Fruit fly (Drosophila melanogaster) whole organism, embryonic: Measurements from ENCODE around the gene Elo68alpha.

Experiments used
- Asciz ChIP-seq: fragments of 200-800 bp; sonication (Bioruptor generic); optimal IDR thresholded peaks from 2 replicates; lab custom pipeline; 2017; ENCODE audit warnings: missing biosample characterization, mild to moderate bottlenecking, missing genetic modification characterization, missing genetic modification reagents
- B-H1 ChIP-seq: fragments of 200-800 bp; sonication (Bioruptor generic); IDR thresholded peaks from 3 replicates; pipeline ENCODE4 v1.3.6; 2022; ENCODE audit warnings: missing biosample characterization, missing genetic modification characterization
- CG13287 ChIP-seq: fragments of 200-800 bp; sonication (Bioruptor generic); IDR thresholded peaks from 2 replicates; pipeline ENCODE4 v1.3.6; 2022; ENCODE audit warnings: missing biosample characterization, missing genetic modification characterization; ENCODE audit not compliant: partially characterized antibody
- CG13424 ChIP-seq: fragments of 200-800 bp; sonication (Bioruptor generic); optimal IDR thresholded peaks from 2 replicates; lab custom pipeline; 2019; ENCODE audit warnings: missing biosample characterization, mild to moderate bottlenecking, missing genetic modification characterization, moderate library complexity
- CG13624 ChIP-seq: fragments of 200-800 bp; sonication (Bioruptor generic); optimal IDR thresholded peaks from 2 replicates; lab custom pipeline; 2016; ENCODE audit warnings: missing biosample characterization, missing genetic modification characterization
- CG17829 ChIP-seq: fragments of 200-800 bp; optimal IDR thresholded peaks from 2 replicates; lab custom pipeline; 2019; ENCODE audit warnings: missing biosample characterization, mild to moderate bottlenecking, missing genetic modification characterization, moderate library complexity
- CG2129 ChIP-seq: fragments of 200-800 bp; sonication (Bioruptor generic); IDR thresholded peaks from 2 replicates; pipeline ENCODE4 v1.3.6; 2022; ENCODE audit warnings: missing biosample characterization, missing genetic modification characterization; ENCODE audit not compliant: partially characterized antibody
- CG3065 ChIP-seq: fragments of 200-800 bp; sonication (Bioruptor generic); optimal IDR thresholded peaks from 2 replicates; lab custom pipeline; 2016; ENCODE audit warnings: missing biosample characterization, missing genetic modification characterization
- CG7786 ChIP-seq: fragments of 200-800 bp; sonication (Bioruptor generic); optimal IDR thresholded peaks from 2 replicates; lab custom pipeline; 2016; ENCODE audit warnings: missing biosample characterization, missing genetic modification characterization
- CG7839 ChIP-seq: fragments of 200-800 bp; sonication (Bioruptor generic); optimal IDR thresholded peaks from 3 replicates; lab custom pipeline; 2018; ENCODE audit warnings: missing biosample characterization, mild to moderate bottlenecking, missing genetic modification characterization, moderate library complexity
- CG7963 ChIP-seq: fragments of 200-800 bp; sonication (Bioruptor generic); IDR thresholded peaks from 3 replicates; pipeline ENCODE4 v1.3.6; 2022; ENCODE audit warnings: missing biosample characterization, missing genetic modification characterization; ENCODE audit not compliant: partially characterized antibody
- Camta ChIP-seq: fragments of 200-800 bp; sonication (Bioruptor generic); optimal IDR thresholded peaks from 2 replicates; lab custom pipeline; 2016; ENCODE audit warnings: missing biosample characterization, missing genetic modification characterization
- CoRest ChIP-seq: fragments of 200-800 bp; sonication (Bioruptor generic); optimal IDR thresholded peaks from 3 replicates; lab custom pipeline; 2018; ENCODE audit warnings: missing biosample characterization, mild to moderate bottlenecking, missing genetic modification characterization, moderate library complexity
- Ets65A ChIP-seq: fragments of 200-800 bp; sonication (Bioruptor generic); peaks from one replicate; lab custom pipeline; 2016; ENCODE audit warnings: missing biosample characterization, missing genetic modification characterization
- Fer2 ChIP-seq: fragments of 200-800 bp; sonication (Bioruptor generic); optimal IDR thresholded peaks from 2 replicates; lab custom pipeline; 2018; ENCODE audit warnings: missing biosample characterization, mild to moderate bottlenecking, missing genetic modification characterization, moderate library complexity
- Gsc ChIP-seq: fragments of 200-800 bp; sonication (Bioruptor generic); IDR thresholded peaks from 2 replicates; pipeline ENCODE4 v1.3.6; 2022; ENCODE audit warnings: missing biosample characterization, missing genetic modification characterization
- HmgZ ChIP-seq: fragments of 200-800 bp; sonication (Bioruptor generic); optimal IDR thresholded peaks from 2 replicates; lab custom pipeline; 2018; ENCODE audit warnings: missing biosample characterization, mild to moderate bottlenecking, missing genetic modification characterization
- Hr3 ChIP-seq: fragments of 200-800 bp; sonication (Bioruptor generic); optimal IDR thresholded peaks from 3 replicates; lab custom pipeline; 2016; ENCODE audit warnings: missing biosample characterization, missing genetic modification characterization
- MBD-R2 ChIP-seq: fragments of 200-800 bp; sonication (Bioruptor generic); IDR thresholded peaks from 2 replicates; pipeline ENCODE4 v1.3.6; 2022; ENCODE audit warnings: missing biosample characterization, missing genetic modification characterization
- Mrtf ChIP-seq: fragments of 200-800 bp; sonication (Bioruptor generic); IDR thresholded peaks from 3 replicates; pipeline ENCODE4 v1.3.6; 2022; ENCODE audit warnings: missing biosample characterization, missing genetic modification characterization
- NC2α ChIP-seq: fragments of 200-800 bp; sonication (Bioruptor generic); optimal IDR thresholded peaks from 2 replicates; lab custom pipeline; 2016; ENCODE audit warnings: missing biosample characterization, missing genetic modification characterization
- NFAT ChIP-seq: fragments of 200-800 bp; sonication (Bioruptor generic); IDR thresholded peaks from 2 replicates; pipeline ENCODE4 v1.3.6; 2022; ENCODE audit warnings: missing biosample characterization, missing genetic modification characterization
- Ravus ChIP-seq: fragments of 200-800 bp; sonication (Bioruptor generic); IDR thresholded peaks from 2 replicates; pipeline ENCODE4 v1.3.6; 2022; ENCODE audit warnings: missing biosample characterization, missing genetic modification characterization
- Side ChIP-seq: fragments of 200-800 bp; sonication (Bioruptor generic); optimal IDR thresholded peaks from 2 replicates; lab custom pipeline; 2016; ENCODE audit warnings: missing biosample characterization, missing genetic modification characterization
- Six4 ChIP-seq: fragments of 200-800 bp; sonication (Bioruptor generic); optimal IDR thresholded peaks from 2 replicates; lab custom pipeline; 2016; ENCODE audit warnings: missing biosample characterization, missing genetic modification characterization
- Vsx1 ChIP-seq: fragments of 200-800 bp; sonication (Bioruptor generic); optimal IDR thresholded peaks from 2 replicates; lab custom pipeline; 2017; ENCODE audit warnings: missing biosample characterization, mild to moderate bottlenecking, missing genetic modification characterization, missing genetic modification reagents
- Xrp1 ChIP-seq: fragments of 200-800 bp; sonication (Bioruptor generic); IDR thresholded peaks from 2 replicates; pipeline ENCODE4 v1.3.6; 2022; ENCODE audit warnings: missing biosample characterization, missing genetic modification characterization
- abd-A ChIP-seq: fragments of 200-800 bp; sonication (Bioruptor generic); optimal IDR thresholded peaks from 3 replicates; lab custom pipeline; 2019; ENCODE audit warnings: missing biosample characterization, mild to moderate bottlenecking, missing genetic modification characterization, moderate library complexity
- ase ChIP-seq: fragments of 200-800 bp; sonication (Bioruptor generic); IDR thresholded peaks from 3 replicates; pipeline ENCODE4 v1.3.6; 2022; ENCODE audit warnings: missing biosample characterization, missing genetic modification characterization
- bab2 ChIP-seq: fragments of 200-800 bp; sonication (Bioruptor generic); optimal IDR thresholded peaks from 2 replicates; lab custom pipeline; 2016; ENCODE audit warnings: missing biosample characterization, missing genetic modification characterization
- bigmax ChIP-seq: fragments of 200-800 bp; sonication (Bioruptor generic); optimal IDR thresholded peaks from 2 replicates; lab custom pipeline; 2018; ENCODE audit warnings: missing biosample characterization, mild to moderate bottlenecking, missing genetic modification characterization
- btn ChIP-seq: fragments of 200-800 bp; sonication (Bioruptor generic); optimal IDR thresholded peaks from 2 replicates; lab custom pipeline; 2016; ENCODE audit warnings: missing biosample characterization, missing genetic modification characterization
- chinmo ChIP-seq: fragments of 200-800 bp; sonication (Bioruptor generic); IDR thresholded peaks from 4 replicates; pipeline ENCODE4 v1.3.6; 2022; ENCODE audit warnings: missing biosample characterization, missing genetic modification characterization; ENCODE audit not compliant: partially characterized antibody
- crc ChIP-seq: fragments of 200-800 bp; sonication (Bioruptor generic); optimal IDR thresholded peaks from 2 replicates; lab custom pipeline; 2016; ENCODE audit warnings: missing biosample characterization, missing genetic modification characterization
- danr ChIP-seq: fragments of 200-800 bp; sonication (Bioruptor generic); IDR thresholded peaks from 2 replicates; pipeline ENCODE4 v1.3.6; 2022; ENCODE audit warnings: missing biosample characterization, missing genetic modification characterization
- dpn ChIP-seq, 2 experiments: fragments of 200-800 bp; sonication (Bioruptor generic); optimal IDR thresholded peaks; 3 replicates each; lab custom pipeline; 2016; ENCODE audit warnings: missing biosample characterization in 2 of 2, missing genetic modification characterization in 2 of 2
- dysf ChIP-seq: fragments of 200-800 bp; sonication (Bioruptor generic); IDR thresholded peaks from 3 replicates; pipeline ENCODE4 v1.3.6; 2022; ENCODE audit warnings: missing biosample characterization, missing genetic modification characterization
- ems ChIP-seq: fragments of 200-800 bp; sonication (Bioruptor generic); optimal IDR thresholded peaks from 3 replicates; lab custom pipeline; 2016; ENCODE audit warnings: missing biosample characterization, missing genetic modification characterization
- gsb-n ChIP-seq: fragments of 200-800 bp; sonication (Bioruptor generic); optimal IDR thresholded peaks from 3 replicates; lab custom pipeline; 2018; ENCODE audit warnings: missing biosample characterization, mild to moderate bottlenecking, missing genetic modification characterization
- hth ChIP-seq: fragments of >200 bp; optimal IDR thresholded peaks from 2 replicates; lab custom pipeline; 2017; ENCODE audit warnings: inconsistent platforms
- kah ChIP-seq: fragments of 200-800 bp; sonication (Bioruptor generic); optimal IDR thresholded peaks from 2 replicates; lab custom pipeline; 2018; ENCODE audit warnings: missing biosample characterization, mild to moderate bottlenecking, missing genetic modification characterization
- kni ChIP-seq: fragments of 200-800 bp; sonication (Bioruptor generic); optimal IDR thresholded peaks from 3 replicates; lab custom pipeline; 2017; ENCODE audit warnings: mild to moderate bottlenecking, missing biosample characterization, missing genetic modification reagents, missing genetic modification characterization
- lilli ChIP-seq: fragments of 200-800 bp; sonication (Bioruptor generic); optimal IDR thresholded peaks from 3 replicates; lab custom pipeline; 2016; ENCODE audit warnings: missing biosample characterization, missing genetic modification characterization
- nom ChIP-seq: fragments of 200-800 bp; sonication (Bioruptor generic); optimal IDR thresholded peaks from 2 replicates; lab custom pipeline; 2017; ENCODE audit warnings: missing biosample characterization, missing genetic modification characterization, mild to moderate bottlenecking, moderate library complexity, missing genetic modification reagents
- oc ChIP-seq: fragments of 200-800 bp; sonication (Bioruptor generic); optimal IDR thresholded peaks from 2 replicates; lab custom pipeline; 2018; ENCODE audit warnings: missing biosample characterization, mild to moderate bottlenecking, missing genetic modification characterization, moderate library complexity
- phol ChIP-seq: fragments of 200-800 bp; sonication (Bioruptor generic); optimal IDR thresholded peaks from 3 replicates; lab custom pipeline; 2018; ENCODE audit warnings: missing biosample characterization, mild to moderate bottlenecking, missing genetic modification characterization, moderate library complexity
- prd ChIP-seq, 3 experiments: fragments of >200 bp in 2 of 3; fragments of 200-800 bp in 1 of 3; sonication (Bioruptor generic) in 1 of 3; optimal IDR thresholded peaks in 2 of 3; IDR thresholded peaks in 1 of 3; 2 replicates in 2 of 3; 3 replicates in 1 of 3; pipeline versions ENCODE4 v1.3.6 to Lab custom; 2017 to 2022; ENCODE audit warnings: missing biosample characterization in 1 of 3, missing genetic modification characterization in 1 of 3
- sens ChIP-seq: fragments of 200-800 bp; sonication (Bioruptor generic); peaks from one replicate; lab custom pipeline; 2016; ENCODE audit warnings: missing biosample characterization, missing genetic modification characterization
- twi ChIP-seq: fragments of 200-800 bp; optimal IDR thresholded peaks from 2 replicates; lab custom pipeline; 2019; ENCODE audit warnings: missing biosample characterization, mild to moderate bottlenecking, missing genetic modification characterization, moderate library complexity

Gene Elo68alpha

dm6 chr3L:11118627-11119395 lies 16.0 kb upstream of the Elo68alpha start (continued):
- TF ChIP-seq hth (lab: Kevin White, UChicago) (no peak), Ets65A (GFP tag; lab: Kevin White, UChicago) (no peak), CG13287 (peak; percentile 53; the same call in 1 of the 2 replicates), nom (GFP tag; lab: Kevin White, UChicago) (peak; percentile 73), chinmo (GFP tag; lab: Robert Waterston, UW) (peak; percentile 98), bab2 (GFP tag; lab: Kevin White, UChicago) (peak; percentile 77), HmgZ (peak; percentile 94), CoRest (tag; lab: Kevin White, UChicago) (peak; percentile 46), Asciz (GFP tag; lab: Kevin White, UChicago) (peak; percentile 84), Camta (peak; percentile 77), Mrtf (GFP tag; lab: Robert Waterston, UW) (no peak), oc (tag; lab: Kevin White, UChicago) (no peak), CG13424 (tag; lab: Kevin White, UChicago) (peak; percentile 72), CG2129 (GFP tag; lab: Robert Waterston, UW) (no peak), lilli (GFP tag; lab: Kevin White, UChicago) (no peak), CG7786 (GFP tag; lab: Kevin White, UChicago) (peak; percentile 59), CG3065 (GFP tag; lab: Kevin White, UChicago) (peak; percentile 34), Gsc (GFP tag; lab: Robert Waterston, UW) (no peak), NFAT (peak; percentile 70; the same call in 1 of the 2 replicates), NC2α (GFP tag; lab: Kevin White, UChicago) (peak; percentile 69), Side (peak; percentile 80), btn (peak; percentile 25), ase (GFP tag; lab: Robert Waterston, UW) (0 out of 3 replicates have a peak, but pooled peaks have one; percentile 30), bigmax (peak; percentile 58), Xrp1 (GFP tag; lab: Robert Waterston, UW) (peak; percentile 86), crc (GFP tag; lab: Kevin White, UChicago) (peak; percentile 64), Hr3 (GFP tag; lab: Kevin White, UChicago) (peak; percentile 19), dpn (GFP tag; optimal IDR thresholded peaks at IDR 0.05; lab: Kevin White, UChicago) (peak; percentile 16 to 49), Fer2 (tag; lab: Kevin White, UChicago) (peak; percentile 51), phol (tag; lab: Kevin White, UChicago) (peak; percentile 25), abd-A (peak; percentile 98), ems (GFP tag; lab: Kevin White, UChicago) (peak; percentile 15), kah (peak; percentile 58), CG7963 (GFP tag; lab: Robert Waterston, UW) (no peak), kni (GFP tag; lab: Kevin White, UChicago) (peak; percentile 99), CG13624 (peak; percentile 37), B-H1 (GFP tag; lab: Robert Waterston, UW) (no peak), Ravus (no peak), sens (GFP tag; lab: Kevin White, UChicago) (peak; percentile 87), CG7839 (peak; percentile 32), dysf (GFP tag; lab: Robert Waterston, UW) (peak; percentile 27; the same call in 1 of the 3 replicates), Six4 (GFP tag; lab: Kevin White, UChicago) (no peak), twi (peak; percentile 54), prd (optimal IDR thresholded peaks at IDR 0.05; lab: Kevin White, UChicago) (no peak), prd (GFP tag; IDR thresholded peaks at IDR 0.05; lab: Robert Waterston, UW) (peak; percentile 47; the same call in 2 of the 3 replicates), gsb-n (tag; lab: Kevin White, UChicago) (peak; percentile 57), Vsx1 (GFP tag; lab: Kevin White, UChicago) (peak; percentile 71), MBD-R2 (GFP tag; lab: Robert Waterston, UW) (peak; percentile 48; the same call in 1 of the 2 replicates), danr (GFP tag; lab: Robert Waterston, UW) (peak; percentile 20; the same call in 1 of the 2 replicates), CG17829 (peak; percentile 50)
